Worm (Caenorhabditis elegans): Measurements from ENCODE around the gene F53C3.7.

Gene F53C3.7

DNA sequence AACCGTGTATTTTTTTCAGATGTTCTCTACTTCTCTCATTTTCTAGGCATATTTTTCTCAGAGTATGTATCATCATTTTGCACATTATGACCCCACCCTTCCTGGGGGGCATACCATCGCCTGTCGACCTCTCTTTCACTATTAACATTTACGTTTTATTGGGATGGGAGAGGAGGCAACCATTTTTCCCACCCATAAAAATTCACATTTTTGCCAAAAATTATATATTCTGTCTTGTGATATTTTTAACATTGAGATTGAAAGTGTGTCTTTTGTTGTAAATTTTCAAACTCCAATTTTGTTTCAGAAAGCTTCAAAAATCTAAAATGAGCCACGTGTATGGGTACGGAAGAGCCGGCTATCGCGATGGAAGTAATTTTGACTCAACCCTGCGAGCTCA is at the start of gene F53C3.7:
Gene F53C3.7, plus strand, starts transcription at position 301 of the 400 bp plus-strand sequence.
- TF ChIP-seq nhr-10 (tag; optimal IDR thresholded peaks at IDR 0.05) = no peak
- TF ChIP-seq ama-1 (optimal IDR thresholded peaks at IDR 0.05) = no peak
- TF ChIP-seq nhr-21 (tag; optimal IDR thresholded peaks at IDR 0.05) = no peak
- no peak for TF ChIP-seq alr-1 (tag; optimal IDR thresholded peaks at IDR 0.05)
- TF ChIP-seq lin-39 (tag; optimal IDR thresholded peaks at IDR 0.05) = no peak

DNA sequence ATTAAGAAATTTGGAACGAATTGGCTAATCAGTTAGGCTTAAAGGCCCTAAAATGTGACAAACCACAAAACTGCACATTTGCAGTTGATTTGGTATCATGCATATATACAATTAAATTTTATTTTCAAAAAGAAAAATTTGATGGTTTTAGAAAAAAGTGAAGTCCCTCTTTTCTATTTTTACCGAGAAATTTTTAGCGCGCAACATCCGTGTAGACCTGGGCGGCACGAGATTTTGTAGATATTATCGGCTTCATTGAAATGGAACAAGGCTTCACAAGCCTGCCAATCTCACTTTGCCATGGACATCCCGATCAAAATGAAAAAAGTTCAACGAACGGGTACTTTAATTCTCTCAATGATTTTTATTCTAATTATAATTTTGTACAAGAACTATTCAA is 48.8 kb upstream of the F53C3.7 start, which contains the start of gene C17A2.2:
Gene C17A2.2, plus strand, starts transcription at position 301 of the 400 bp plus-strand sequence.
- TF ChIP-seq skn-1 (tag; optimal IDR thresholded peaks at IDR 0.05) (no peak), sem-4 (tag; optimal IDR thresholded peaks at IDR 0.05) (no peak), ZK546.5 (tag; optimal IDR thresholded peaks at IDR 0.05) (no peak), ceh-82 (tag; optimal IDR thresholded peaks at IDR 0.05) (no peak), lsy-2 (tag; optimal IDR thresholded peaks at IDR 0.05) (no peak), F13H6.1 (tag; optimal IDR thresholded peaks at IDR 0.05) (no peak), Y55F3AM.14 (GFP tag; optimal IDR thresholded peaks at IDR 0.05) (no peak), snpc-4 (tag; optimal IDR thresholded peaks at IDR 0.05) (no peak), nhr-6 (tag; optimal IDR thresholded peaks at IDR 0.05) (no peak), zag-1 (tag; optimal IDR thresholded peaks at IDR 0.05) (no peak), unc-62 (GFP tag; optimal IDR thresholded peaks at IDR 0.05) (no peak), nhr-10 (tag; optimal IDR thresholded peaks at IDR 0.05) (no peak), blmp-1 (tag; optimal IDR thresholded peaks at IDR 0.05; ENCODE audit: insufficient read depth) (no peak)

DNA sequence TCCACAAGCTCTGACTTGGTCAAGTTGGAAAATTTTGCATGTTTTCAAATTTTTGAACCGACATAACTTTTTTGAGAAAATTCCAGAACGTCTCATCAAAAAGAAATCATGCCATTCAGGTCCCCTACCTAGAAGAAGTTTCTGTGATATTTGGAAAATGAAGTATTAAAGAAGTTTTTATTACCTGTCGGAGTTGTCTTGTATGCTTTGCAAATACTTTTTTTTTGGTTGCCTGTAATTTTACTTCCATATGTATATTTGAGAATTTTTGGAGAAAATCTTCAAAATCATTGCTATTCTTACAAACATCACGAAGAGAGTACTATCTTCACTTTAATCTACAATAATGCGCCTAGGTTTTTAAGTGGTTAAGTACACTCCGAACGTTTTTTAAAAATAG is 44.2 kb upstream of the F53C3.7 start, which contains the start of gene nhr-72:
Gene nhr-72, minus strand, starts transcription at position 101 of the 400 bp plus-strand sequence.
- TF ChIP-seq Y55F3AM.14 (GFP tag; optimal IDR thresholded peaks at IDR 0.05) = no peak
- no peak for TF ChIP-seq mbf-1 (tag; optimal IDR thresholded peaks at IDR 0.05)
- no peak for TF ChIP-seq blmp-1 (tag; optimal IDR thresholded peaks at IDR 0.05; ENCODE audit: insufficient read depth)
- no peak for TF ChIP-seq ztf-1 (GFP tag; conservative IDR thresholded peaks at IDR 0.05)
- TF ChIP-seq sma-9 (GFP tag; optimal IDR thresholded peaks at IDR 0.05) = no peak
- no peak for TF ChIP-seq sma-9 (tag; optimal IDR thresholded peaks at IDR 0.05)
- no peak for TF ChIP-seq fos-1 (tag; optimal IDR thresholded peaks at IDR 0.05)

DNA sequence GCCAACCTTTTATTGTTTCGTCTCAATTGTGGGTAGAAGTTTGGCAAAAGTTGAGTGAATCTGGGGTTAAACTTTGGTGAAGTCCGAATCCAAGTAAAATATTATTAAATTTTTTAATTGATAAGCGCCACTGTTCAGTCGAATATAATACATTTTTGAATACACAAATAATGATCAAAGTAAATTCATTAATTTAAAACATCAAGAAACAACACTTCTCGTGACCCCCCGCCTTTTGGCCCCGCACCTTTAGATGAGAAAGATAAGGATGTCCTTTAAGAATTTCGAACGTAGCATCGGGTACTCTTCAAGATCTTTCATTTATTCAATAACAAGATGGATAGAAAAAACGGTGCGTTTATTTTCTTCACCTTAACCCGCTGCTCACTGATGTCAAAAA is 42.2 kb upstream of the F53C3.7 start, which contains the start of gene nhr-257:
Gene nhr-257, plus strand, starts transcription at position 301 of the 400 bp plus-strand sequence.
- no peak for TF ChIP-seq aly-2 (tag; optimal IDR thresholded peaks at IDR 0.05)
- no peak for TF ChIP-seq fos-1 (tag; optimal IDR thresholded peaks at IDR 0.05)
- no peak for TF ChIP-seq C34F6.9 (tag; optimal IDR thresholded peaks at IDR 0.05)
- TF ChIP-seq nhr-25 (tag; optimal IDR thresholded peaks at IDR 0.05) = no peak
- no peak for TF ChIP-seq nhr-10 (tag; optimal IDR thresholded peaks at IDR 0.05)
- TF ChIP-seq nhr-237 (tag; optimal IDR thresholded peaks at IDR 0.05) = no peak
- no peak for TF ChIP-seq ZK546.5 (tag; optimal IDR thresholded peaks at IDR 0.05)
- TF ChIP-seq snpc-4 (tag; optimal IDR thresholded peaks at IDR 0.05) = no peak

DNA sequence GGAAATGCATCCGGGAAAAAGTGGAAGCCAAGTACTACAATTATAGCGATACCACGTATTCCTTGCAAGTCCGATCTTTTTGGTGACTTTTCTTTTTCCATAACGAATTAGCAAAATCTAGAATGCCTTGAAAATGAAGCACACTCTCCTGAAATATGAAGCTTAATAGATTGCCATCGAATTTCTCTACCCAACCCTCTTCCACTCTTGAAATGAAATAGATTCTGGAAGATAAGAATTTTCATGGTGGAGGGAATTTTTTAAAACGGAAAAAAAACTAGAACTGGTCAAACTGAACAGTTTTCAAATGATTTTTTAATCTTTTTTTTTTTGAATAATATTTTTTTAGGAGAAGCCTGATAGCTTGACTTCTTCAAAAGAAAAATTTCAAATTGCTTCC is 34.0 kb upstream of the F53C3.7 start, which contains the start of gene oac-11:
Gene oac-11, minus strand, starts transcription at position 101 of the 400 bp plus-strand sequence.
- TF ChIP-seq blmp-1 (tag; optimal IDR thresholded peaks at IDR 0.05; ENCODE audit: insufficient read depth) = no peak
- no peak for TF ChIP-seq crh-2 (tag; optimal IDR thresholded peaks at IDR 0.05)
- no peak for TF ChIP-seq lsy-2 (tag; optimal IDR thresholded peaks at IDR 0.05)
- no peak for TF ChIP-seq unc-62 (GFP tag; optimal IDR thresholded peaks at IDR 0.05)
- TF ChIP-seq skn-1 (tag; optimal IDR thresholded peaks at IDR 0.05) = no peak
- no peak for TF ChIP-seq nhr-25 (tag; optimal IDR thresholded peaks at IDR 0.05)
- TF ChIP-seq F13H6.1 (tag; optimal IDR thresholded peaks at IDR 0.05) = no peak
- TF ChIP-seq alr-1 (tag; optimal IDR thresholded peaks at IDR 0.05) = no peak
- TF ChIP-seq zag-1 (tag; optimal IDR thresholded peaks at IDR 0.05) = no peak
- no peak for TF ChIP-seq lin-13 (GFP tag; optimal IDR thresholded peaks at IDR 0.05)
- TF ChIP-seq egl-27 (tag; optimal IDR thresholded peaks at IDR 0.05) = no peak
- no peak for TF ChIP-seq ztf-11 (tag; optimal IDR thresholded peaks at IDR 0.05)
- no peak for TF ChIP-seq nhr-21 (tag; optimal IDR thresholded peaks at IDR 0.05)
- TF ChIP-seq mdl-1 (tag; optimal IDR thresholded peaks at IDR 0.05) = no peak

DNA sequence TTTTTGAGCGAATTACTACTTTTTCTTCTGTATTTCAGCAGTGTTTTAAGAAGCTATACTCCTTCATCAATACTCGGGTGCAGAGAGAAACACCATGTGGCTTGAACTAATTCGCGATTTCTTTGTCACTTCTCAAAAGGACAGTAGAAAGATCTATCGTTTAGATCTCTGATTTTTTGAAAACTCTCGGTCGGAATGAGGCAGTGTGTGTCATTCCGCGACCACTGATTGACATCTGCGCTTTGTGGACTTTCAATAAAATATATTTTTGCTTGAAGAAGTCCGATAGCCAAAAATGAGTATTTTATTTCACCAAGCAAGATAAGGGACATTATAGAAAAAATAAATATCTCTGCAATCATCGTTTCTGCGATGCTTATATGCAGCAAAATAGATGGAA is 32.8 kb upstream of the F53C3.7 start:
- no peak for TF ChIP-seq aly-2 (tag; optimal IDR thresholded peaks at IDR 0.05)
- TF ChIP-seq nhr-21 (tag; optimal IDR thresholded peaks at IDR 0.05) = no peak
- peak; percentile 76 for TF ChIP-seq elt-1 (tag; optimal IDR thresholded peaks at IDR 0.05)

Measured in whole organism, L2 larva.